Worm (Caenorhabditis elegans) whole organism, late embryonic: ENCODE data around the gene C45H4.14.

ENCODE experiments used
- F13H6.1 ChIP-seq: sonication (generic microtip); optimal IDR thresholded peaks from 2 replicates; lab custom pipeline; 2016; ENCODE audit warnings: missing genetic modification characterization, missing compliant biosample characterization
- ama-1 ChIP-seq: fragments of 150-350 bp; optimal IDR thresholded peaks from 2 replicates; lab custom pipeline; 2014
- ceh-48 ChIP-seq: sonication (generic microtip); optimal IDR thresholded peaks from 2 replicates; lab custom pipeline; 2016; ENCODE audit warnings: missing genetic modification characterization, inconsistent platforms, missing compliant biosample characterization
- dmd-4 ChIP-seq: sonication (generic microtip); optimal IDR thresholded peaks from 2 replicates; lab custom pipeline; 2016; ENCODE audit warnings: borderline replicate concordance, missing genetic modification characterization, missing compliant biosample characterization
- madf-2 ChIP-seq: sonication (generic microtip); optimal IDR thresholded peaks from 2 replicates; lab custom pipeline; 2017; ENCODE audit warnings: missing genetic modification characterization, missing compliant biosample characterization
- pha-2 ChIP-seq: sonication (generic microtip); optimal IDR thresholded peaks from 2 replicates; lab custom pipeline; 2017; ENCODE audit warnings: mild to moderate bottlenecking, missing genetic modification characterization, missing compliant biosample characterization
- ttx-3 ChIP-seq: sonication (generic microtip); optimal IDR thresholded peaks from 2 replicates; lab custom pipeline; 2016; ENCODE audit warnings: missing genetic modification reagents, missing genetic modification characterization, missing compliant biosample characterization
- unc-86 ChIP-seq: sonication (generic microtip); optimal IDR thresholded peaks from 2 replicates; lab custom pipeline; 2016; ENCODE audit warnings: missing genetic modification characterization, missing compliant biosample characterization

ce11 chrV:2151458-2151857, 7.8 kb downstream of the C45H4.14 start, which contains the start of gene srbc-24:
- TF ChIP-seq ttx-3 (tag; lab: Kevin White, UChicago) (no peak), ceh-48 (tag; lab: Kevin White, UChicago) (no peak), F13H6.1 (tag; lab: Kevin White, UChicago) (no peak), ama-1 (lab: Kevin White, UChicago) (no peak), unc-86 (tag; lab: Kevin White, UChicago) (no peak), madf-2 (tag; lab: Kevin White, UChicago) (no peak), dmd-4 (no peak), pha-2 (no peak)
